Fruit fly (Drosophila melanogaster) whole organism, embryonic: Measurements from ENCODE around the gene CG15337.

Experiments used
- Bdp1 ChIP-seq: fragments of 200-800 bp; sonication (Bioruptor generic); optimal IDR thresholded peaks from 3 replicates; lab custom pipeline; 2016; ENCODE audit warnings: missing biosample characterization, missing genetic modification characterization
- C15 ChIP-seq: fragments of 200-800 bp; sonication (Bioruptor generic); IDR thresholded peaks from 3 replicates; pipeline ENCODE4 v1.3.6; 2022; ENCODE audit warnings: missing biosample characterization, missing genetic modification characterization
- CG1024 ChIP-seq: fragments of 200-800 bp; sonication (Bioruptor generic); IDR thresholded peaks from 2 replicates; pipeline ENCODE4 v1.3.6; 2022; ENCODE audit warnings: missing biosample characterization, missing genetic modification characterization
- CG11695 ChIP-seq: fragments of 200-800 bp; sonication (Bioruptor generic); IDR thresholded peaks from 3 replicates; pipeline ENCODE4 v1.3.6; 2022; ENCODE audit warnings: missing biosample characterization, missing genetic modification characterization
- CG12236 ChIP-seq: fragments of 200-800 bp; sonication (Bioruptor generic); optimal IDR thresholded peaks from 2 replicates; lab custom pipeline; 2016; ENCODE audit warnings: missing biosample characterization, missing genetic modification characterization
- CG13296 ChIP-seq: fragments of 200-800 bp; sonication (Bioruptor generic); optimal IDR thresholded peaks from 3 replicates; lab custom pipeline; 2018; ENCODE audit warnings: missing biosample characterization, mild to moderate bottlenecking, missing genetic modification characterization
- CG13424 ChIP-seq: fragments of 200-800 bp; sonication (Bioruptor generic); optimal IDR thresholded peaks from 2 replicates; lab custom pipeline; 2019; ENCODE audit warnings: missing biosample characterization, mild to moderate bottlenecking, missing genetic modification characterization, moderate library complexity
- CG14050 ChIP-seq: fragments of 200-800 bp; sonication (Bioruptor generic); IDR thresholded peaks from 3 replicates; pipeline ENCODE4 v1.3.6; 2022; ENCODE audit warnings: missing biosample characterization, missing genetic modification characterization
- CG15073 ChIP-seq: fragments of 200-800 bp; sonication (Bioruptor generic); optimal IDR thresholded peaks from 2 replicates; lab custom pipeline; 2016; ENCODE audit warnings: missing biosample characterization, missing genetic modification characterization
- CG17328 ChIP-seq: fragments of 200-800 bp; sonication (Bioruptor generic); IDR thresholded peaks from 2 replicates; pipeline ENCODE4 v1.3.6; 2022; ENCODE audit warnings: missing biosample characterization, missing genetic modification characterization
- CG17802 ChIP-seq: fragments of 200-800 bp; sonication (Bioruptor generic); optimal IDR thresholded peaks from 2 replicates; lab custom pipeline; 2018; ENCODE audit warnings: missing biosample characterization, mild to moderate bottlenecking, missing genetic modification characterization, moderate library complexity
- CG1832 ChIP-seq: fragments of 200-800 bp; sonication (Bioruptor generic); optimal IDR thresholded peaks from 2 replicates; lab custom pipeline; 2017; ENCODE audit warnings: missing biosample characterization, mild to moderate bottlenecking, missing genetic modification characterization, inconsistent platforms
- CG30403 ChIP-seq: fragments of 200-800 bp; sonication (Bioruptor generic); optimal IDR thresholded peaks from 3 replicates; lab custom pipeline; 2016; ENCODE audit warnings: missing biosample characterization, missing genetic modification characterization
- CG32772 ChIP-seq: fragments of 200-800 bp; sonication (Bioruptor generic); IDR thresholded peaks from 2 replicates; pipeline ENCODE4 v1.3.6; 2022; ENCODE audit warnings: missing biosample characterization, missing genetic modification characterization
- CG34224 ChIP-seq: fragments of 200-800 bp; sonication (Bioruptor generic); IDR thresholded peaks from 3 replicates; pipeline ENCODE4 v1.3.6; 2022; ENCODE audit warnings: missing biosample characterization, missing genetic modification characterization; ENCODE audit not compliant: partially characterized antibody
- CG4360 ChIP-seq: fragments of 200-800 bp; sonication (Bioruptor generic); IDR thresholded peaks from 2 replicates; pipeline ENCODE4 v1.3.6; 2022; ENCODE audit warnings: missing biosample characterization, missing genetic modification characterization
- CG4854 ChIP-seq: fragments of 200-800 bp; sonication (Bioruptor generic); optimal IDR thresholded peaks from 2 replicates; lab custom pipeline; 2016; ENCODE audit warnings: missing biosample characterization, missing genetic modification characterization, inconsistent platforms
- CG5953 ChIP-seq: fragments of 200-800 bp; sonication (Bioruptor generic); IDR thresholded peaks from 2 replicates; pipeline ENCODE4 v1.3.6; 2022; ENCODE audit warnings: missing biosample characterization, missing genetic modification characterization
- CG6654 ChIP-seq: fragments of 200-800 bp; sonication (Bioruptor generic); optimal IDR thresholded peaks from 2 replicates; lab custom pipeline; 2017; ENCODE audit warnings: missing biosample characterization, mild to moderate bottlenecking, missing genetic modification characterization
- CG6791 ChIP-seq: fragments of 200-800 bp; sonication (Bioruptor generic); IDR thresholded peaks from 3 replicates; pipeline ENCODE4 v1.3.6; 2022; ENCODE audit warnings: missing biosample characterization, missing genetic modification characterization; ENCODE audit not compliant: partially characterized antibody
- CG6854 ChIP-seq: fragments of 200-800 bp; sonication (Bioruptor generic); optimal IDR thresholded peaks from 3 replicates; lab custom pipeline; 2017; ENCODE audit warnings: missing biosample characterization, mild to moderate bottlenecking, missing genetic modification characterization
- CG8924 ChIP-seq: fragments of 200-800 bp; optimal IDR thresholded peaks from 3 replicates; lab custom pipeline; 2019; ENCODE audit warnings: missing biosample characterization, mild to moderate bottlenecking, missing genetic modification characterization, moderate library complexity
- CHES-1-like ChIP-seq: fragments of 200-800 bp; sonication (Bioruptor generic); optimal IDR thresholded peaks from 2 replicates; lab custom pipeline; 2016; ENCODE audit warnings: missing biosample characterization, missing genetic modification characterization
- Camta ChIP-seq: fragments of 200-800 bp; sonication (Bioruptor generic); optimal IDR thresholded peaks from 2 replicates; lab custom pipeline; 2016; ENCODE audit warnings: missing biosample characterization, missing genetic modification characterization
- Chrac-16 ChIP-seq: fragments of 200-800 bp; sonication (Bioruptor generic); optimal IDR thresholded peaks from 3 replicates; lab custom pipeline; 2016; ENCODE audit warnings: missing biosample characterization, missing genetic modification characterization
- Dfd ChIP-seq, 2 experiments: fragments of >200 bp; optimal IDR thresholded peaks; 2 replicates each; lab custom pipeline; 2017; ENCODE audit warnings: missing biosample characterization in 2 of 2, missing genetic modification characterization in 2 of 2
- Dip2 ChIP-seq: fragments of 200-800 bp; sonication (Bioruptor generic); IDR thresholded peaks from 2 replicates; pipeline ENCODE4 v1.3.6; 2022; ENCODE audit warnings: missing biosample characterization, missing genetic modification characterization
- Elba2 ChIP-seq: fragments of 200-800 bp; sonication (Bioruptor generic); optimal IDR thresholded peaks from 3 replicates; lab custom pipeline; 2016; ENCODE audit warnings: missing biosample characterization, missing genetic modification characterization
- Neu2 ChIP-seq: fragments of 200-800 bp; sonication (Bioruptor generic); optimal IDR thresholded peaks from 3 replicates; lab custom pipeline; 2016; ENCODE audit warnings: missing biosample characterization, missing genetic modification characterization, borderline replicate concordance
- Opbp ChIP-seq: fragments of 200-800 bp; sonication (Bioruptor generic); IDR thresholded peaks from 3 replicates; pipeline ENCODE4 v1.3.6; 2022; ENCODE audit warnings: missing biosample characterization, missing genetic modification characterization; ENCODE audit not compliant: partially characterized antibody
- Tbp ChIP-seq: fragments of >200 bp; optimal IDR thresholded peaks from 2 replicates; lab custom pipeline; 2018; ENCODE audit warnings: missing biosample characterization, missing genetic modification characterization
- Trl ChIP-seq, 3 experiments: fragments of >200 bp in 2 of 3; fragments of 200-800 bp in 1 of 3; sonication (Bioruptor generic) in 1 of 3; optimal IDR thresholded peaks; 2 replicates in 1 of 3; 3 replicates in 2 of 3; lab custom pipeline; 2016 to 2017; ENCODE audit warnings: missing biosample characterization in 1 of 3, missing genetic modification characterization in 1 of 3
- ab ChIP-seq: fragments of 200-800 bp; sonication (Bioruptor generic); optimal IDR thresholded peaks from 2 replicates; lab custom pipeline; 2016; ENCODE audit warnings: missing biosample characterization, missing genetic modification characterization
- al ChIP-seq: fragments of 200-800 bp; sonication (Bioruptor generic); IDR thresholded peaks from 2 replicates; pipeline ENCODE4 v1.3.6; 2022; ENCODE audit warnings: missing biosample characterization, missing genetic modification characterization
- ap ChIP-seq: fragments of 200-800 bp; sonication (Bioruptor generic); IDR thresholded peaks from 2 replicates; pipeline ENCODE4 v1.3.6; 2022; ENCODE audit warnings: missing biosample characterization, missing genetic modification characterization
- bbx ChIP-seq: fragments of 200-800 bp; sonication (Bioruptor generic); IDR thresholded peaks from 2 replicates; pipeline ENCODE4 v1.3.6; 2022; ENCODE audit warnings: missing biosample characterization, missing genetic modification characterization; ENCODE audit not compliant: partially characterized antibody
- bsh ChIP-seq, 2 experiments: fragments of 200-800 bp; sonication (Bioruptor generic); optimal IDR thresholded peaks; 2 replicates each; lab custom pipeline; 2017 to 2018; ENCODE audit warnings: mild to moderate bottlenecking in 2 of 2, missing biosample characterization in 2 of 2, missing genetic modification characterization in 2 of 2, moderate library complexity in 1 of 2
- cato ChIP-seq: fragments of 200-800 bp; sonication (Bioruptor generic); optimal IDR thresholded peaks from 2 replicates; lab custom pipeline; 2016; ENCODE audit warnings: missing biosample characterization, missing genetic modification characterization, borderline replicate concordance
- crc ChIP-seq: fragments of 200-800 bp; sonication (Bioruptor generic); optimal IDR thresholded peaks from 2 replicates; lab custom pipeline; 2016; ENCODE audit warnings: missing biosample characterization, missing genetic modification characterization
- emc ChIP-seq: fragments of 200-800 bp; sonication (Bioruptor generic); optimal IDR thresholded peaks from 2 replicates; lab custom pipeline; 2016; ENCODE audit warnings: missing biosample characterization, missing genetic modification characterization
- ftz-f1 ChIP-seq: fragments of 200-800 bp; sonication (Bioruptor generic); optimal IDR thresholded peaks from 2 replicates; lab custom pipeline; 2016; ENCODE audit warnings: missing biosample characterization, missing genetic modification characterization
- gce ChIP-seq: fragments of 200-800 bp; sonication (Bioruptor generic); IDR thresholded peaks from 3 replicates; pipeline ENCODE4 v1.3.6; 2022; ENCODE audit warnings: missing biosample characterization, missing genetic modification characterization
- inv ChIP-seq: fragments of 200-800 bp; sonication (Bioruptor generic); IDR thresholded peaks from 2 replicates; pipeline ENCODE4 v1.3.6; 2022; ENCODE audit warnings: missing biosample characterization, missing genetic modification characterization; ENCODE audit not compliant: partially characterized antibody
- mld ChIP-seq: fragments of 200-800 bp; sonication (Bioruptor generic); IDR thresholded peaks from 3 replicates; pipeline ENCODE4 v1.3.6; 2022; ENCODE audit warnings: missing biosample characterization, missing genetic modification characterization; ENCODE audit not compliant: partially characterized antibody
- nom ChIP-seq: fragments of 200-800 bp; sonication (Bioruptor generic); optimal IDR thresholded peaks from 2 replicates; lab custom pipeline; 2017; ENCODE audit warnings: missing biosample characterization, missing genetic modification characterization, mild to moderate bottlenecking, moderate library complexity, missing genetic modification reagents
- onecut ChIP-seq: fragments of 200-800 bp; sonication (Bioruptor generic); IDR thresholded peaks from 2 replicates; pipeline ENCODE4 v1.3.6; 2022; ENCODE audit warnings: missing biosample characterization, missing genetic modification characterization
- salm ChIP-seq: fragments of 200-800 bp; sonication (Bioruptor generic); optimal IDR thresholded peaks from 2 replicates; lab custom pipeline; 2018; ENCODE audit warnings: missing biosample characterization, mild to moderate bottlenecking, missing genetic modification characterization
- sob ChIP-seq: fragments of 200-800 bp; sonication (Bioruptor generic); IDR thresholded peaks from 2 replicates; pipeline ENCODE4 v1.3.6; 2022; ENCODE audit warnings: missing biosample characterization, missing genetic modification characterization
- stwl ChIP-seq: fragments of 200-800 bp; sonication (Bioruptor generic); optimal IDR thresholded peaks from 3 replicates; lab custom pipeline; 2018; ENCODE audit warnings: missing biosample characterization, mild to moderate bottlenecking, missing genetic modification characterization, moderate library complexity
- wdn ChIP-seq: fragments of 200-800 bp; sonication (Bioruptor generic); IDR thresholded peaks from 2 replicates; pipeline ENCODE4 v1.3.6; 2022; ENCODE audit warnings: missing biosample characterization, missing genetic modification characterization

The CG15337 gene

DNA sequence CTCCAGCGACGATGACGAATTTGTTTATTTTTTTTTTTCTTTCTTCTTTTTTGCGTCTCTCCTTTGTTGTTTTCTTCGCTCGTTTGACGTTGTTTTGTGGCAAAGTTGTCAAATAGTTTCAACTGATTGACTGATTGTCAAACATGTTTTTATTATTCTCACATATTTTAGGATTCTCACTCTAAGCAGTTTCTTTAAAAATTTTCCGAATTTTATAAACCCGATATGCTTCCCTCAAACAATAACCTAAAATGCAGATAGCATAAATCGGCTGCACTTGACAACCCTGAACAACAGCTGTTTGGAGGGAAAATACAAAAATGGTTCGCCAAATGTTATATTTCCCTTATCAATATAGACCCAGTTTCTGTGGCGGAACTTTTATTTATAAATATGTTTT is 16.3 kb upstream of the CG15337 start, which contains the start of gene CG17982 (continued):
- TF ChIP-seq CG5953 (GFP tag; lab: Robert Waterston, UW) (peak; percentile 59; the same call in 1 of the 2 replicates), Camta (GFP tag; lab: Kevin White, UChicago) (peak; percentile 78), bbx (GFP tag; lab: Robert Waterston, UW) (peak; percentile 10; the same call in 1 of the 2 replicates), Elba2 (GFP tag; lab: Kevin White, UChicago) (peak; percentile 4), nom (GFP tag; lab: Kevin White, UChicago) (peak; percentile 86), CG12236 (GFP tag; lab: Kevin White, UChicago) (peak; percentile 53), CG11695 (peak; percentile 81), onecut (GFP tag; lab: Robert Waterston, UW) (peak; percentile 65), emc (GFP tag; lab: Kevin White, UChicago) (peak; percentile 51), Dfd (GFP tag; optimal IDR thresholded peaks at IDR 0.05; lab: Kevin White, UChicago) (no peak), sob (peak; percentile 86), CG34224 (GFP tag; lab: Robert Waterston, UW) (peak; percentile 52; the same call in 1 of the 3 replicates), al (GFP tag; lab: Robert Waterston, UW) (peak; percentile 71), Dip2 (GFP tag; lab: Robert Waterston, UW) (no peak), Trl (optimal IDR thresholded peaks at IDR 0.05; lab: Kevin White, UChicago) (no peak), Trl (GFP tag; optimal IDR thresholded peaks at IDR 0.05; lab: Kevin White, UChicago) (peak; percentile 91), wdn (GFP tag; lab: Robert Waterston, UW) (peak; percentile 80), mld (GFP tag; lab: Robert Waterston, UW) (no peak), bsh (GFP tag; optimal IDR thresholded peaks at IDR 0.05; lab: Kevin White, UChicago) (peak; percentile 71 to 89), CG30403 (peak; percentile 86), CG1832 (GFP tag; lab: Kevin White, UChicago) (no peak), CG1024 (GFP tag; lab: Robert Waterston, UW) (0 out of 2 replicates have a peak, but pooled peaks have one; percentile 27), CG6791 (no peak), ap (GFP tag; lab: Robert Waterston, UW) (peak; percentile 65; the same call in 1 of the 2 replicates), CG13296 (peak; percentile 82), CG14050 (GFP tag; lab: Robert Waterston, UW) (peak; percentile 71), CG15073 (GFP tag; lab: Kevin White, UChicago) (peak; percentile 31), stwl (tag; lab: Kevin White, UChicago) (peak; percentile 69), CG4854 (GFP tag; lab: Kevin White, UChicago) (peak; percentile 64), CG17802 (tag; lab: Kevin White, UChicago) (peak; percentile 24), CG17328 (GFP tag; lab: Robert Waterston, UW) (peak; percentile 83), cato (GFP tag; lab: Kevin White, UChicago) (peak; percentile 47), Chrac-16 (GFP tag; lab: Kevin White, UChicago) (peak; percentile 75), inv (no peak), CG6654 (GFP tag; lab: Kevin White, UChicago) (peak; percentile 45), CHES-1-like (GFP tag; lab: Kevin White, UChicago) (peak; percentile 90), Bdp1 (GFP tag; lab: Kevin White, UChicago) (peak; percentile 63), CG32772 (peak; percentile 73), C15 (GFP tag; lab: Robert Waterston, UW) (peak; percentile 51; the same call in 1 of the 3 replicates), Opbp (GFP tag; lab: Robert Waterston, UW) (no peak), CG8924 (tag; lab: Kevin White, UChicago) (peak; percentile 87), gce (GFP tag; lab: Robert Waterston, UW) (peak; percentile 63; the same call in 1 of the 3 replicates), CG13424 (tag; lab: Kevin White, UChicago) (peak; percentile 89), ftz-f1 (GFP tag; lab: Kevin White, UChicago) (no peak), Tbp (GFP tag; lab: Kevin White, UChicago) (no peak), CG4360 (GFP tag; lab: Robert Waterston, UW) (no peak), crc (peak; percentile 81), CG6854 (GFP tag; lab: Kevin White, UChicago) (peak; percentile 43), ab (GFP tag; lab: Kevin White, UChicago) (peak; percentile 18), salm (tag; lab: Kevin White, UChicago) (peak; percentile 63), Neu2 (GFP tag; lab: Kevin White, UChicago) (no peak)
